Worm (Caenorhabditis elegans) whole organism, mixed stage, embryonic: ENCODE results near the gene C31B8.1.
"Not testable (repeated sequence)": the region's sequence is repeated elsewhere in the genome, so short reads cannot be mapped to it uniquely, and the experiment has no call there.

Experiments
- blmp-1 ChIP-seq: fragments of 150-350 bp; optimal IDR thresholded peaks from 2 replicates; lab custom pipeline; 2014; ENCODE audit warnings: missing biosample characterization, missing genetic modification characterization
- cnd-1 ChIP-seq: fragments of 200-800 bp; sonication (Bioruptor generic); optimal IDR thresholded peaks from 2 replicates; lab custom pipeline; 2018; ENCODE audit warnings: mild to moderate bottlenecking, missing genetic modification characterization, missing compliant biosample characterization
- elt-1 ChIP-seq: sonication (generic microtip); optimal IDR thresholded peaks from 2 replicates; lab custom pipeline; 2017; ENCODE audit warnings: missing genetic modification characterization, mild to moderate bottlenecking, missing compliant biosample characterization, antibody characterized with exemption, moderate library complexity, borderline replicate concordance; ENCODE audit not compliant: insufficient read depth
- hlh-1 ChIP-seq: fragments of 150-350 bp; optimal IDR thresholded peaks from 2 replicates; lab custom pipeline; 2014; ENCODE audit warnings: missing biosample characterization, missing genetic modification reagents, missing genetic modification characterization
- lin-13 ChIP-seq: fragments of 150-350 bp; optimal IDR thresholded peaks from 2 replicates; lab custom pipeline; 2014; ENCODE audit warnings: missing biosample characterization, missing genetic modification characterization
- lsy-2 ChIP-seq: fragments of 150-350 bp; optimal IDR thresholded peaks from 2 replicates; lab custom pipeline; 2014; ENCODE audit warnings: missing biosample characterization, missing genetic modification characterization
- nhr-12 ChIP-seq: fragments of 150-350 bp; optimal IDR thresholded peaks from 2 replicates; lab custom pipeline; 2014; ENCODE audit warnings: missing biosample characterization, missing genetic modification characterization
- pha-4 ChIP-seq: fragments of 150-350 bp; optimal IDR thresholded peaks from 2 replicates; lab custom pipeline; 2018; ENCODE audit warnings: missing biosample characterization, missing genetic modification reagents, missing genetic modification characterization

ce11 chrV:2955342-2955741 is 24.0 kb downstream of the C31B8.1 start, which contains the start of gene srh-248:
- TF ChIP-seq pha-4 (tag; lab: Kevin White, UChicago); lsy-2; nhr-12 (tag; lab: Kevin White, UChicago); cnd-1; elt-1 (tag; lab: Kevin White, UChicago); hlh-1 (tag; lab: Kevin White, UChicago); lin-13; blmp-1 (tag; lab: Kevin White, UChicago): not testable (repeated sequence)
